Fruit fly (Drosophila melanogaster): Measurements from ENCODE around the gene CG33643.
A peak's percentile ranks its signal among the peaks of the same experiment; 100 is the strongest.

- peak; percentile 71 for TF ChIP-seq CG8119 (GFP tag; IDR thresholded peaks at IDR 0.05)
- TF ChIP-seq Ets96B (tag; optimal IDR thresholded peaks at IDR 0.05), result peak; percentile 46
- TF ChIP-seq CG34406 (GFP tag; optimal IDR thresholded peaks at IDR 0.05), result no peak
- TF ChIP-seq CG4318 (GFP tag; optimal IDR thresholded peaks at IDR 0.05), result no peak
- no peak for TF ChIP-seq salr (GFP tag; optimal IDR thresholded peaks at IDR 0.05)
- no peak for TF ChIP-seq Sox102F (GFP tag; optimal IDR thresholded peaks at IDR 0.05)
- peak; percentile 8; the same call in 1 of the 2 replicates for TF ChIP-seq Gug (GFP tag; IDR thresholded peaks at IDR 0.05)
- peak; percentile 22 for TF ChIP-seq CG32006 (GFP tag; optimal IDR thresholded peaks at IDR 0.05)
- peak; percentile 49 for TF ChIP-seq CG9139 (GFP tag; optimal IDR thresholded peaks at IDR 0.05)
- peak; percentile 17 for TF ChIP-seq lz (GFP tag; optimal IDR thresholded peaks at IDR 0.05)
- TF ChIP-seq CG11902 (GFP tag; optimal IDR thresholded peaks at IDR 0.05), result no peak
- TF ChIP-seq CG6792 (GFP tag; optimal IDR thresholded peaks at IDR 0.05), result no peak
These were observed 18.2 kb downstream of the CG33643 start, which contains the start of gene B4 for dm6 chr2L:13548786-13549780.

Data from whole organism, prepupa.